Fruit fly (Drosophila melanogaster): ENCODE results near the gene CG31789.

CG31789 gene

dm6 chr2L:18653328-18653675 is 47.6 kb downstream of the CG31789 start (continued):
- TF ChIP-seq ewg (GFP tag; optimal IDR thresholded peaks at IDR 0.05) (peak; percentile 43), CG2199 (GFP tag; IDR thresholded peaks at IDR 0.05) (peak; percentile 78; the same call in 1 of the 3 replicates), HmgD (GFP tag; optimal IDR thresholded peaks at IDR 0.05) (no peak), D (optimal IDR thresholded peaks at IDR 0.05) (no peak), D (GFP tag; optimal IDR thresholded peaks at IDR 0.05) (peak; percentile 78), Sox100B (GFP tag; optimal IDR thresholded peaks at IDR 0.05) (peak; percentile 55), Eip74EF (GFP tag; optimal IDR thresholded peaks at IDR 0.05) (peak in 1 of 2 experiments; percentile 70), CG11093 (GFP tag; IDR thresholded peaks at IDR 0.05) (peak; percentile 71), CG6813 (GFP tag; optimal IDR thresholded peaks at IDR 0.05) (peak; percentile 56), Med (GFP tag) (peak; percentile 95), ro (GFP tag; IDR thresholded peaks at IDR 0.05) (peak; percentile 56), Camta (GFP tag; optimal IDR thresholded peaks at IDR 0.05) (peak; percentile 56), mirr (GFP tag; optimal IDR thresholded peaks at IDR 0.05) (no peak), chinmo (GFP tag; IDR thresholded peaks at IDR 0.05; ENCODE audit: partially characterized antibody) (no peak), CG10654 (GFP tag; optimal IDR thresholded peaks at IDR 0.05) (peak; percentile 61), Max (GFP tag; optimal IDR thresholded peaks at IDR 0.05) (peak; percentile 66), dpn (GFP tag; optimal IDR thresholded peaks at IDR 0.05) (peak; percentile 26 to 66), CG12299 (tag; optimal IDR thresholded peaks at IDR 0.05) (no peak), CG3407 (GFP tag; optimal IDR thresholded peaks at IDR 0.05) (peak; percentile 41), CG12155 (GFP tag; optimal IDR thresholded peaks at IDR 0.05) (no peak), dysf (GFP tag; IDR thresholded peaks at IDR 0.05) (peak; percentile 69; the same call in 1 of the 3 replicates), Optix (GFP tag; IDR thresholded peaks at IDR 0.05) (peak; percentile 50; the same call in 2 of the 3 replicates), gfzf (GFP tag; optimal IDR thresholded peaks at IDR 0.05) (no peak), NfI (GFP tag; optimal IDR thresholded peaks at IDR 0.05) (no peak), D19B (GFP tag; optimal IDR thresholded peaks at IDR 0.05) (peak; percentile 91), Doc2 (GFP tag; IDR thresholded peaks at IDR 0.05) (no peak), CG1529 (GFP tag; optimal IDR thresholded peaks at IDR 0.05) (no peak), maf-S (GFP tag; optimal IDR thresholded peaks at IDR 0.05) (peak; percentile 15), ranshi (GFP tag; IDR thresholded peaks at IDR 0.05) (peak; percentile 56; the same call in 1 of the 2 replicates), CG9215 (GFP tag; IDR thresholded peaks at IDR 0.05) (no peak; the same call in 1 of the 2 replicates), inv (GFP tag; IDR thresholded peaks at IDR 0.05; ENCODE audit: partially characterized antibody) (no peak), CG18476 (GFP tag; optimal IDR thresholded peaks at IDR 0.05) (peak; percentile 58), CG17829 (tag; optimal IDR thresholded peaks at IDR 0.05) (peak; percentile 86), Dfd (GFP tag; optimal IDR thresholded peaks at IDR 0.05) (no peak), CG8388 (GFP tag; optimal IDR thresholded peaks at IDR 0.05) (peak; percentile 88), CG8765 (GFP tag; IDR thresholded peaks at IDR 0.05) (peak; percentile 55; the same call in 1 of the 2 replicates), CG7963 (GFP tag; IDR thresholded peaks at IDR 0.05; ENCODE audit: partially characterized antibody) (no peak), Elba2 (GFP tag; optimal IDR thresholded peaks at IDR 0.05) (no peak), CG12942 (GFP tag; optimal IDR thresholded peaks at IDR 0.05) (no peak), dati (GFP tag; IDR thresholded peaks at IDR 0.05) (peak; percentile 43; the same call in 1 of the 2 replicates), trem (tag; optimal IDR thresholded peaks at IDR 0.05) (peak; percentile 57), lbe (GFP tag; optimal IDR thresholded peaks at IDR 0.05) (peak; percentile 92), gt (GFP tag; IDR thresholded peaks at IDR 0.05) (no peak; the same call in 1 of the 2 replicates), Dip2 (GFP tag; IDR thresholded peaks at IDR 0.05) (no peak), CG2120 (GFP tag; optimal IDR thresholded peaks at IDR 0.05) (peak; percentile 14), CG15601 (tag; optimal IDR thresholded peaks at IDR 0.05) (peak; percentile 84), CG16779 (GFP tag; IDR thresholded peaks at IDR 0.05) (no peak), CG8924 (tag; optimal IDR thresholded peaks at IDR 0.05) (peak; percentile 68), E2f1 (GFP tag; IDR thresholded peaks at IDR 0.05) (peak; percentile 58), Scr (GFP tag; IDR thresholded peaks at IDR 0.05; ENCODE audit: partially characterized antibody) (no peak), row (GFP tag; IDR thresholded peaks at IDR 0.05) (peak; percentile 71)
